Worm (Caenorhabditis elegans) whole organism, mixed stage, embryonic: ENCODE measurements around the gene ptp-4A2.

Experiments
- M03D4.4 ChIP-seq: sonication (generic microtip); optimal IDR thresholded peaks from 2 replicates; lab custom pipeline; 2017; ENCODE audit warnings: mild to moderate bottlenecking, missing genetic modification characterization, missing compliant biosample characterization
- ceh-83 ChIP-seq: fragments of 200-800 bp; sonication (Bioruptor generic); optimal IDR thresholded peaks from 2 replicates; lab custom pipeline; 2018; ENCODE audit warnings: mild to moderate bottlenecking, missing genetic modification characterization, missing compliant biosample characterization

ce11 chrX:3977271-3977670 is 34.2 kb upstream of the ptp-4A2 start:
- TF ChIP-seq M03D4.4 (tag; lab: Kevin White, UChicago), result no peak
- no peak for TF ChIP-seq ceh-83
